Fruit fly (Drosophila melanogaster) whole organism, prepupa: ENCODE results near the gene CG18586.

Experiments used
- Blimp-1 ChIP-seq: fragments of 200-800 bp; sonication (Bioruptor generic); optimal IDR thresholded peaks from 3 replicates; lab custom pipeline; 2017; ENCODE audit warnings: missing biosample characterization, missing genetic modification characterization, mild to moderate bottlenecking, moderate library complexity, missing genetic modification reagents
- CG10631 ChIP-seq: fragments of 200-800 bp; sonication (Bioruptor generic); optimal IDR thresholded peaks from 2 replicates; lab custom pipeline; 2016; ENCODE audit warnings: missing biosample characterization, missing genetic modification characterization
- CG10669 ChIP-seq: fragments of 200-800 bp; sonication (Bioruptor generic); optimal IDR thresholded peaks from 3 replicates; lab custom pipeline; 2018; ENCODE audit warnings: missing biosample characterization, mild to moderate bottlenecking, missing genetic modification characterization, moderate library complexity
- CG11294 ChIP-seq: fragments of 200-800 bp; sonication (Bioruptor generic); IDR thresholded peaks from 2 replicates; pipeline ENCODE4 v1.3.6; 2022; ENCODE audit warnings: missing biosample characterization, missing genetic modification characterization
- CG11762 ChIP-seq: fragments of 200-800 bp; sonication (Bioruptor generic); optimal IDR thresholded peaks from 3 replicates; lab custom pipeline; 2016; ENCODE audit warnings: missing biosample characterization, missing genetic modification characterization; ENCODE audit not compliant: insufficient read depth
- CG11902 ChIP-seq: fragments of 200-800 bp; sonication (Bioruptor generic); optimal IDR thresholded peaks from 3 replicates; lab custom pipeline; 2016; ENCODE audit warnings: missing biosample characterization, missing genetic modification characterization
- CG1621 ChIP-seq: fragments of 200-800 bp; sonication (Bioruptor generic); optimal IDR thresholded peaks from 3 replicates; lab custom pipeline; 2018; ENCODE audit warnings: missing biosample characterization, mild to moderate bottlenecking, missing genetic modification characterization
- CG16779 ChIP-seq: fragments of 200-800 bp; sonication (Bioruptor generic); optimal IDR thresholded peaks from 3 replicates; lab custom pipeline; 2017; ENCODE audit warnings: missing biosample characterization, mild to moderate bottlenecking, missing genetic modification characterization
- CG31627 ChIP-seq: fragments of 200-800 bp; sonication (Bioruptor generic); optimal IDR thresholded peaks from 3 replicates; lab custom pipeline; 2016; ENCODE audit warnings: missing biosample characterization, missing genetic modification characterization
- CG32006 ChIP-seq: fragments of 200-800 bp; sonication (Bioruptor generic); optimal IDR thresholded peaks from 3 replicates; lab custom pipeline; 2017; ENCODE audit warnings: missing biosample characterization, mild to moderate bottlenecking, missing genetic modification characterization
- CG34406 ChIP-seq: fragments of 200-800 bp; sonication (Bioruptor generic); optimal IDR thresholded peaks from 3 replicates; lab custom pipeline; 2016; ENCODE audit warnings: missing biosample characterization, missing genetic modification characterization
- CG4318 ChIP-seq: fragments of 200-800 bp; sonication (Bioruptor generic); optimal IDR thresholded peaks from 3 replicates; lab custom pipeline; 2017; ENCODE audit warnings: missing biosample characterization, mild to moderate bottlenecking, missing genetic modification characterization
- CG6163 ChIP-seq: fragments of 200-800 bp; sonication (Bioruptor generic); IDR thresholded peaks from 3 replicates; pipeline ENCODE4 v1.3.6; 2022; ENCODE audit warnings: missing biosample characterization, missing genetic modification characterization
- CG6276 ChIP-seq: fragments of 200-800 bp; sonication (Bioruptor generic); optimal IDR thresholded peaks from 2 replicates; lab custom pipeline; 2017; ENCODE audit warnings: missing biosample characterization, mild to moderate bottlenecking, missing genetic modification characterization
- CG6792 ChIP-seq: fragments of 200-800 bp; sonication (Bioruptor generic); optimal IDR thresholded peaks from 3 replicates; lab custom pipeline; 2016; ENCODE audit warnings: missing biosample characterization, missing genetic modification characterization
- CG6808 ChIP-seq: fragments of 200-800 bp; sonication (Bioruptor generic); optimal IDR thresholded peaks from 3 replicates; lab custom pipeline; 2017; ENCODE audit warnings: missing biosample characterization, missing genetic modification characterization, mild to moderate bottlenecking, moderate library complexity, missing genetic modification reagents
- CG6854 ChIP-seq: fragments of 200-800 bp; sonication (Bioruptor generic); optimal IDR thresholded peaks from 2 replicates; lab custom pipeline; 2017; ENCODE audit warnings: missing biosample characterization, mild to moderate bottlenecking, missing genetic modification characterization
- CG7368 ChIP-seq: fragments of 200-800 bp; sonication (Bioruptor generic); optimal IDR thresholded peaks from 3 replicates; lab custom pipeline; 2016; ENCODE audit warnings: missing biosample characterization, missing genetic modification characterization
- CG8119 ChIP-seq: fragments of 200-800 bp; sonication (Bioruptor generic); IDR thresholded peaks from 3 replicates; pipeline ENCODE4 v1.3.6; 2022; ENCODE audit warnings: missing biosample characterization, missing genetic modification characterization
- CG8319 ChIP-seq: fragments of 200-800 bp; sonication (Bioruptor generic); optimal IDR thresholded peaks from 3 replicates; lab custom pipeline; 2016; ENCODE audit warnings: missing biosample characterization, missing genetic modification characterization
- CG8632 ChIP-seq: fragments of 200-800 bp; sonication (Bioruptor generic); optimal IDR thresholded peaks from 3 replicates; lab custom pipeline; 2016; ENCODE audit warnings: missing biosample characterization, missing genetic modification characterization
- CG9139 ChIP-seq: fragments of 200-800 bp; sonication (Bioruptor generic); optimal IDR thresholded peaks from 3 replicates; lab custom pipeline; 2017; ENCODE audit warnings: missing biosample characterization, mild to moderate bottlenecking, missing genetic modification characterization
- Eip75B ChIP-seq: fragments of 200-800 bp; sonication (Bioruptor generic); optimal IDR thresholded peaks from 3 replicates; lab custom pipeline; 2016; ENCODE audit warnings: missing biosample characterization, missing genetic modification characterization
- Eip78C ChIP-seq: fragments of 200-800 bp; sonication (Bioruptor generic); peaks from one replicate; lab custom pipeline; 2016; ENCODE audit warnings: missing biosample characterization, missing genetic modification characterization
- Eip93F ChIP-seq: fragments of 200-800 bp; sonication (Bioruptor generic); optimal IDR thresholded peaks from 2 replicates; lab custom pipeline; 2016; ENCODE audit warnings: missing biosample characterization, mild to moderate bottlenecking, missing genetic modification characterization
- Gug ChIP-seq: fragments of 200-800 bp; sonication (Bioruptor generic); IDR thresholded peaks from 2 replicates; pipeline ENCODE4 v1.3.6; 2022; ENCODE audit warnings: missing biosample characterization, missing genetic modification characterization
- Hr38 ChIP-seq: sonication (Bioruptor generic); optimal IDR thresholded peaks from 2 replicates; lab custom pipeline; 2016; ENCODE audit warnings: missing biosample characterization, missing genetic modification characterization
- Hr4 ChIP-seq: fragments of 200-800 bp; sonication (Bioruptor generic); optimal IDR thresholded peaks from 3 replicates; lab custom pipeline; 2016; ENCODE audit warnings: missing biosample characterization, missing genetic modification characterization
- Lpt ChIP-seq: fragments of 200-800 bp; sonication (Bioruptor generic); optimal IDR thresholded peaks from 3 replicates; lab custom pipeline; 2016; ENCODE audit warnings: missing biosample characterization, missing genetic modification characterization
- Met ChIP-seq: fragments of 200-800 bp; sonication (Bioruptor generic); optimal IDR thresholded peaks from 3 replicates; lab custom pipeline; 2016; ENCODE audit warnings: missing biosample characterization, missing genetic modification characterization
- OdsH ChIP-seq: fragments of 200-800 bp; sonication (Bioruptor generic); optimal IDR thresholded peaks from 3 replicates; lab custom pipeline; 2016; ENCODE audit warnings: missing biosample characterization, missing genetic modification characterization
- Sox14 ChIP-seq: fragments of 200-800 bp; sonication (Bioruptor generic); optimal IDR thresholded peaks from 3 replicates; lab custom pipeline; 2016; ENCODE audit warnings: missing biosample characterization, missing genetic modification characterization
- achi ChIP-seq: fragments of 200-800 bp; sonication (Bioruptor generic); optimal IDR thresholded peaks from 3 replicates; lab custom pipeline; 2016; ENCODE audit warnings: missing biosample characterization, missing genetic modification characterization
- acj6 ChIP-seq: fragments of 200-800 bp; sonication (Bioruptor generic); optimal IDR thresholded peaks from 3 replicates; lab custom pipeline; 2016; ENCODE audit warnings: missing biosample characterization, missing genetic modification characterization
- dsx ChIP-seq: fragments of 200-800 bp; optimal IDR thresholded peaks from 3 replicates; lab custom pipeline; 2019; ENCODE audit warnings: missing biosample characterization, mild to moderate bottlenecking, missing genetic modification characterization, moderate library complexity; ENCODE audit not compliant: poor library complexity, severe bottlenecking
- eg ChIP-seq: fragments of 200-800 bp; sonication (Bioruptor generic); IDR thresholded peaks from 3 replicates; pipeline ENCODE4 v1.3.6; 2022; ENCODE audit warnings: missing biosample characterization, missing genetic modification characterization
- esn ChIP-seq: fragments of 200-800 bp; sonication (Bioruptor generic); optimal IDR thresholded peaks from 2 replicates; lab custom pipeline; 2016; ENCODE audit warnings: missing biosample characterization, mild to moderate bottlenecking, missing genetic modification characterization, moderate library complexity
- fd59A ChIP-seq: fragments of 200-800 bp; sonication (Bioruptor generic); optimal IDR thresholded peaks from 2 replicates; lab custom pipeline; 2017; ENCODE audit warnings: missing biosample characterization, mild to moderate bottlenecking, missing genetic modification characterization, missing genetic modification reagents
- fkh ChIP-seq: fragments of 200-800 bp; sonication (Bioruptor generic); optimal IDR thresholded peaks from 3 replicates; lab custom pipeline; 2017; ENCODE audit warnings: missing biosample characterization, mild to moderate bottlenecking, missing genetic modification characterization, moderate library complexity
- net ChIP-seq: fragments of 200-800 bp; sonication (Bioruptor generic); optimal IDR thresholded peaks from 3 replicates; lab custom pipeline; 2016; ENCODE audit warnings: missing biosample characterization, missing genetic modification characterization
- pdm3 ChIP-seq: fragments of 200-800 bp; sonication (Bioruptor generic); optimal IDR thresholded peaks from 3 replicates; lab custom pipeline; 2016; ENCODE audit warnings: missing biosample characterization, missing genetic modification characterization
- salr ChIP-seq, 2 experiments: fragments of 200-800 bp; sonication (Bioruptor generic); optimal IDR thresholded peaks; 3 replicates each; lab custom pipeline; 2016 to 2018; ENCODE audit warnings: missing biosample characterization in 2 of 2, missing genetic modification characterization in 2 of 2, mild to moderate bottlenecking in 1 of 2
- spab ChIP-seq: fragments of 200-800 bp; sonication (Bioruptor generic); optimal IDR thresholded peaks from 2 replicates; lab custom pipeline; 2017; ENCODE audit warnings: missing biosample characterization, mild to moderate bottlenecking, missing genetic modification characterization, missing genetic modification reagents
- svp ChIP-seq: fragments of 200-800 bp; sonication (Bioruptor generic); peaks from one replicate; lab custom pipeline; 2016; ENCODE audit warnings: missing biosample characterization, missing genetic modification characterization
- topi ChIP-seq: fragments of 200-800 bp; sonication (Bioruptor generic); optimal IDR thresholded peaks from 3 replicates; lab custom pipeline; 2016; ENCODE audit warnings: missing biosample characterization, missing genetic modification characterization
- vri ChIP-seq: fragments of 200-800 bp; sonication (Bioruptor generic); optimal IDR thresholded peaks from 3 replicates; lab custom pipeline; 2016; ENCODE audit warnings: missing biosample characterization, mild to moderate bottlenecking, missing genetic modification characterization

Gene CG18586

dm6 chr3L:5856919-5857318, 16.2 kb upstream of the CG18586 start (continued):
- TF ChIP-seq OdsH (peak; percentile 14), dsx (GFP tag; lab: Kevin White, UChicago) (peak; percentile 41), Blimp-1 (GFP tag; lab: Kevin White, UChicago) (no peak), CG11762 (GFP tag; lab: Kevin White, UChicago) (no peak), CG8632 (GFP tag; lab: Kevin White, UChicago) (no peak), vri (GFP tag; lab: Kevin White, UChicago) (peak; percentile 13), fd59A (GFP tag; lab: Kevin White, UChicago) (peak; percentile 12), Eip75B (GFP tag; lab: Kevin White, UChicago) (peak; percentile 30), CG7368 (GFP tag; lab: Kevin White, UChicago) (no peak), CG6808 (GFP tag; lab: Kevin White, UChicago) (peak; percentile 57), CG31627 (GFP tag; lab: Kevin White, UChicago) (no peak), CG10631 (peak; percentile 28), CG32006 (GFP tag; lab: Kevin White, UChicago) (peak; percentile 3)

dm6 chr3L:5859029-5859428, 14.1 kb upstream of the CG18586 start:
- TF ChIP-seq svp (GFP tag; lab: Kevin White, UChicago) (no peak), CG7368 (GFP tag; lab: Kevin White, UChicago) (no peak), OdsH (no peak), Hr4 (GFP tag; lab: Kevin White, UChicago) (no peak), net (GFP tag; lab: Kevin White, UChicago) (no peak)

DNA sequence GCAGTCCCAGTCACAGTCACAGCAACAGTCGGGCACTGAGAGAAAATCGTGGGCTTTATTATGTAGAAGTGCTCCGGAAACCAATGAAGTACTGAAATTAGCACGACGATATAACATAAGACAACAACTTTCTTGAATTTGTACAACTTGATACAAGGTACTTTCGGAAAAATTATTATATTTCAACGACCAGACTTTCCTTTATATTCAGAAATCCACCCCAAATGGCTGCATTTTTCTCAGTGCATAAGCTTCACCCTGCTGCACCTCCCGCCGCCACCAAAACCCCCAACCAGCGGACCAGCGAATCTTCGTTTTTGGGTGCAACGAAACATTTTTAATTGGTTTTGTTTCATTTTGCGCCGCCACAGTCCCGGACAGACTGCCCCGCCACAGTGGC, 10.1 kb upstream of the CG18586 start:
- TF ChIP-seq CG8119 (GFP tag; lab: Robert Waterston, UW) (no peak), CG7368 (GFP tag; lab: Kevin White, UChicago) (peak; percentile 64), fkh (no peak), CG4318 (GFP tag; lab: Kevin White, UChicago) (no peak), Met (GFP tag; lab: Kevin White, UChicago) (peak; percentile 72), svp (GFP tag; lab: Kevin White, UChicago) (peak; percentile 91), CG31627 (GFP tag; lab: Kevin White, UChicago) (peak; percentile 70), Gug (GFP tag; lab: Robert Waterston, UW) (no peak), OdsH (peak; percentile 57), CG11902 (GFP tag; lab: Kevin White, UChicago) (peak; percentile 71), CG10669 (GFP tag; lab: Kevin White, UChicago) (peak; percentile 54), Hr38 (GFP tag; lab: Kevin White, UChicago) (no peak), CG16779 (tag; lab: Kevin White, UChicago) (peak; percentile 35), fd59A (GFP tag; lab: Kevin White, UChicago) (peak; percentile 58), CG8319 (GFP tag; lab: Kevin White, UChicago) (peak; percentile 34), eg (no peak), Sox14 (GFP tag; lab: Kevin White, UChicago) (peak; percentile 59), CG6792 (GFP tag; lab: Kevin White, UChicago) (peak; percentile 71), dsx (GFP tag; lab: Kevin White, UChicago) (peak; percentile 27), Hr4 (GFP tag; lab: Kevin White, UChicago) (peak; percentile 6), Eip78C (GFP tag; lab: Kevin White, UChicago) (peak; percentile 93), esn (GFP tag; lab: Kevin White, UChicago) (peak; percentile 69), CG9139 (GFP tag; lab: Kevin White, UChicago) (peak; percentile 2), CG32006 (GFP tag; lab: Kevin White, UChicago) (peak; percentile 15), CG1621 (tag; lab: Kevin White, UChicago) (peak; percentile 40), Lpt (GFP tag; lab: Kevin White, UChicago) (no peak), CG34406 (GFP tag; lab: Kevin White, UChicago) (peak; percentile 48), spab (peak; percentile 51), achi (GFP tag; lab: Kevin White, UChicago) (peak; percentile 54), CG6276 (GFP tag; lab: Kevin White, UChicago) (no peak), CG6808 (GFP tag; lab: Kevin White, UChicago) (peak; percentile 68), CG11294 (GFP tag; lab: Robert Waterston, UW) (no peak), Eip93F (GFP tag; lab: Kevin White, UChicago) (peak; percentile 13), CG6854 (no peak), acj6 (GFP tag; lab: Kevin White, UChicago) (peak; percentile 55), CG6163 (GFP tag; lab: Robert Waterston, UW) (peak; percentile 56; the same call in 2 of the 3 replicates), topi (GFP tag; lab: Kevin White, UChicago) (peak; percentile 70), vri (GFP tag; lab: Kevin White, UChicago) (peak; percentile 62), Eip75B (GFP tag; lab: Kevin White, UChicago) (peak; percentile 65), pdm3 (GFP tag; lab: Kevin White, UChicago) (peak; percentile 47), salr (GFP tag; optimal IDR thresholded peaks at IDR 0.05; lab: Kevin White, UChicago) (peak in 1 of 2 experiments; percentile 11)
